Fruit fly (Drosophila melanogaster) whole organism, embryonic: ENCODE results near the gene CG43307.

ENCODE experiments used
- CG12659 ChIP-seq: fragments of 200-800 bp; sonication (Bioruptor generic); optimal IDR thresholded peaks from 3 replicates; lab custom pipeline; 2017; ENCODE audit warnings: mild to moderate bottlenecking, missing biosample characterization, missing genetic modification reagents, missing genetic modification characterization
- CG7963 ChIP-seq: fragments of 200-800 bp; sonication (Bioruptor generic); IDR thresholded peaks from 3 replicates; pipeline ENCODE4 v1.3.6; 2022; ENCODE audit warnings: missing biosample characterization, missing genetic modification characterization; ENCODE audit not compliant: partially characterized antibody
- Meics ChIP-seq: fragments of 200-800 bp; sonication (Bioruptor generic); optimal IDR thresholded peaks from 2 replicates; lab custom pipeline; 2017; ENCODE audit warnings: missing biosample characterization, mild to moderate bottlenecking, missing genetic modification characterization
- gt ChIP-seq: fragments of 200-800 bp; sonication (Bioruptor generic); IDR thresholded peaks from 2 replicates; pipeline ENCODE4 v1.3.6; 2022; ENCODE audit warnings: missing biosample characterization, missing genetic modification characterization
- lola ChIP-seq, 3 experiments: fragments of >200 bp in 2 of 3; fragments of 200-800 bp in 1 of 3; sonication (Bioruptor generic) in 1 of 3; optimal IDR thresholded peaks; 2 replicates each; lab custom pipeline; 2017 to 2019; ENCODE audit warnings: missing biosample characterization in 3 of 3, missing genetic modification characterization in 3 of 3, mild to moderate bottlenecking in 1 of 3, moderate library complexity in 1 of 3

dm6 chr2L:5790799-5791526 lies 20.4 kb upstream of the CG43307 start:
- TF ChIP-seq lola (GFP tag; optimal IDR thresholded peaks at IDR 0.05; lab: Kevin White, UChicago) (no peak), Meics (GFP tag; lab: Kevin White, UChicago) (no peak), CG12659 (no peak), CG7963 (no peak), gt (GFP tag; lab: Robert Waterston, UW) (no peak)
